Fruit fly (Drosophila melanogaster) whole organism, wandering third instar larva: Measurements from ENCODE around the gene knk.

Experiments used
- Hnf4 ChIP-seq: fragments of 200-800 bp; sonication (Bioruptor generic); optimal IDR thresholded peaks from 2 replicates; lab custom pipeline; 2016; ENCODE audit warnings: missing biosample characterization, mild to moderate bottlenecking, missing genetic modification characterization
- psq ChIP-seq: fragments of 200-800 bp; sonication (Bioruptor generic); optimal IDR thresholded peaks from 3 replicates; lab custom pipeline; 2017; ENCODE audit warnings: missing biosample characterization, mild to moderate bottlenecking, missing genetic modification characterization, moderate library complexity
- rgr ChIP-seq: fragments of 200-800 bp; sonication (Bioruptor generic); optimal IDR thresholded peaks from 3 replicates; lab custom pipeline; 2016; ENCODE audit warnings: missing biosample characterization, mild to moderate bottlenecking, missing genetic modification characterization

DNA sequence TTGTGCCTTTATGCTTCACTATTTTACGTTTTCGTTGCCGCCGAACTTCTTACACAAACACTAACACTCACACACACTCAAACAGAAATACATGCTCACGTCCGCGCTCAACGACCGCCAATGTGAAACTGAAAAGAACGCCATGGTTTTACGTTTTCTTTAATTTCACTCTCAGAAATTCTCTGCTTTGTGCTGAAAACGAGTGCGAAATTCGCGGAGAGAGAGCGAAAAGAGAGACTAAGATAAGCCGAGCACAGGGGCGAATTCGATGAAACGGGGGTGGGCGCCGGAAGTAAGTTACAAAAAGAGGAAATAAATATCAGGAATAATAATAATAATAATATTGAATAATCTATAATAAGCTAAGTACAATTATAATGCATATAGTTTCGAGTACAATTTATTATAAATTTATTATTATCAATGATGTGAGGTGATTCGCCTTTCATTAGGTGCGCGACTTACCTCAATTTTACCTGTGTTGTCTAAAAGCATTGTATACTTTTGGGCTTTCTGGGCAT, 45.0 kb upstream of the knk start, which contains the start of gene Best1:
- TF ChIP-seq rgr (GFP tag; lab: Kevin White, UChicago) (peak; percentile 93), psq (GFP tag; lab: Kevin White, UChicago) (peak; percentile 94), Hnf4 (GFP tag; lab: Kevin White, UChicago) (peak; percentile 69)
